Worm (Caenorhabditis elegans): ENCODE measurements around the gene haf-2.

haf-2 gene

ce11 chrII:7325063-7325480 lies 31.2 kb downstream of the haf-2 start:
- TF ChIP-seq ama-1 (optimal IDR thresholded peaks at IDR 0.05) = no peak
- TF ChIP-seq sea-1 (GFP tag; conservative IDR thresholded peaks at IDR 0.05) = no peak
- TF ChIP-seq flt-1 (GFP tag; IDR thresholded peaks at IDR 0.05) = no peak
- TF ChIP-seq ceh-13 (GFP tag; optimal IDR thresholded peaks at IDR 0.05) = no peak
- no peak for TF ChIP-seq pes-1 (GFP tag; IDR thresholded peaks at IDR 0.05)
- TF ChIP-seq hnd-1 (tag; optimal IDR thresholded peaks at IDR 0.05) = no peak
- no peak for TF ChIP-seq tbx-37 (GFP tag; conservative IDR thresholded peaks at IDR 0.05)
- TF ChIP-seq scrt-1 (GFP tag; IDR thresholded peaks at IDR 0.05) = no peak
- TF ChIP-seq aly-1 (tag; optimal IDR thresholded peaks at IDR 0.05) = no peak
- TF ChIP-seq B0310.2 (tag; optimal IDR thresholded peaks at IDR 0.05) = no peak
- TF ChIP-seq hmg-4 (GFP tag; optimal IDR thresholded peaks at IDR 0.05) = no peak
- no peak for TF ChIP-seq tbx-11 (GFP tag; IDR thresholded peaks at IDR 0.05)
- no peak for TF ChIP-seq F13C5.2 (tag; optimal IDR thresholded peaks at IDR 0.05)
- no peak for TF ChIP-seq ceh-36 (tag; optimal IDR thresholded peaks at IDR 0.05)
- TF ChIP-seq tra-4 (tag; optimal IDR thresholded peaks at IDR 0.05) = no peak

- no peak for TF ChIP-seq tbx-11 (GFP tag; IDR thresholded peaks at IDR 0.05)
- TF ChIP-seq sea-1 (GFP tag; conservative IDR thresholded peaks at IDR 0.05) = no peak
- no peak for TF ChIP-seq ceh-13 (GFP tag; optimal IDR thresholded peaks at IDR 0.05)
- no peak for TF ChIP-seq ceh-36 (tag; optimal IDR thresholded peaks at IDR 0.05)
- no peak for TF ChIP-seq hmg-4 (GFP tag; optimal IDR thresholded peaks at IDR 0.05)
- no peak for TF ChIP-seq tbx-37 (GFP tag; conservative IDR thresholded peaks at IDR 0.05)
- TF ChIP-seq hmbx-1 (tag; optimal IDR thresholded peaks at IDR 0.05) = no peak
- TF ChIP-seq B0310.2 (tag; optimal IDR thresholded peaks at IDR 0.05) = no peak
- TF ChIP-seq ets-7 (tag; optimal IDR thresholded peaks at IDR 0.05) = no peak
- no peak for TF ChIP-seq F13C5.2 (tag; optimal IDR thresholded peaks at IDR 0.05)
- TF ChIP-seq hnd-1 (tag; optimal IDR thresholded peaks at IDR 0.05) = no peak
- no peak for TF ChIP-seq flt-1 (GFP tag; IDR thresholded peaks at IDR 0.05)
- no peak for TF ChIP-seq tra-4 (tag; optimal IDR thresholded peaks at IDR 0.05)
- TF ChIP-seq pes-1 (GFP tag; IDR thresholded peaks at IDR 0.05) = no peak
- TF ChIP-seq scrt-1 (GFP tag; IDR thresholded peaks at IDR 0.05) = no peak
- TF ChIP-seq ama-1 (optimal IDR thresholded peaks at IDR 0.05) = no peak
- no peak for TF ChIP-seq aly-1 (tag; optimal IDR thresholded peaks at IDR 0.05)
Observed at ce11 chrII:7323925-7324324, 32.3 kb downstream of the haf-2 start, which contains the start of gene F21D12.3. Gene F21D12.3, minus strand, starts transcription at chrII:7324025.

ce11 chrII:7323317-7323716 lies 32.9 kb downstream of the haf-2 start:
- TF ChIP-seq hmg-4 (GFP tag; optimal IDR thresholded peaks at IDR 0.05) (no peak), hmbx-1 (tag; optimal IDR thresholded peaks at IDR 0.05) (no peak), tbx-11 (GFP tag; IDR thresholded peaks at IDR 0.05) (no peak), ets-7 (tag; optimal IDR thresholded peaks at IDR 0.05) (no peak), ama-1 (optimal IDR thresholded peaks at IDR 0.05) (no peak), hnd-1 (tag; optimal IDR thresholded peaks at IDR 0.05) (no peak), tbx-37 (GFP tag; conservative IDR thresholded peaks at IDR 0.05) (no peak), F13C5.2 (tag; optimal IDR thresholded peaks at IDR 0.05) (no peak), ceh-36 (tag; optimal IDR thresholded peaks at IDR 0.05) (no peak), pes-1 (GFP tag; IDR thresholded peaks at IDR 0.05) (no peak), sea-1 (GFP tag; conservative IDR thresholded peaks at IDR 0.05) (no peak), tra-4 (tag; optimal IDR thresholded peaks at IDR 0.05) (no peak), flt-1 (GFP tag; IDR thresholded peaks at IDR 0.05) (no peak), ceh-13 (GFP tag; optimal IDR thresholded peaks at IDR 0.05) (no peak), B0310.2 (tag; optimal IDR thresholded peaks at IDR 0.05) (no peak), scrt-1 (GFP tag; IDR thresholded peaks at IDR 0.05) (no peak), aly-1 (tag; optimal IDR thresholded peaks at IDR 0.05) (no peak)

ce11 chrII:7319471-7319870 lies 36.8 kb downstream of the haf-2 start:
- TF ChIP-seq tra-4 (tag; optimal IDR thresholded peaks at IDR 0.05) = no peak

- no peak for TF ChIP-seq hmbx-1 (tag; optimal IDR thresholded peaks at IDR 0.05)
- no peak for TF ChIP-seq B0310.2 (tag; optimal IDR thresholded peaks at IDR 0.05)
- TF ChIP-seq ets-7 (tag; optimal IDR thresholded peaks at IDR 0.05) = no peak
- no peak for TF ChIP-seq sea-1 (GFP tag; conservative IDR thresholded peaks at IDR 0.05)
- no peak for TF ChIP-seq hnd-1 (tag; optimal IDR thresholded peaks at IDR 0.05)
- no peak for TF ChIP-seq hmg-4 (GFP tag; optimal IDR thresholded peaks at IDR 0.05)
- no peak for TF ChIP-seq pes-1 (GFP tag; IDR thresholded peaks at IDR 0.05)
- no peak for TF ChIP-seq ceh-36 (tag; optimal IDR thresholded peaks at IDR 0.05)
- no peak for TF ChIP-seq scrt-1 (GFP tag; IDR thresholded peaks at IDR 0.05)
- no peak for TF ChIP-seq aly-1 (tag; optimal IDR thresholded peaks at IDR 0.05)
Observed at ce11 chrII:7317468-7317867, 38.8 kb downstream of the haf-2 start, which contains the start of gene F21D12.2. Gene F21D12.2, plus strand, starts transcription at chrII:7317768.

- TF ChIP-seq tbx-37 (GFP tag; conservative IDR thresholded peaks at IDR 0.05) (no peak), pes-1 (GFP tag; IDR thresholded peaks at IDR 0.05) (no peak), F13C5.2 (tag; optimal IDR thresholded peaks at IDR 0.05) (no peak), scrt-1 (GFP tag; IDR thresholded peaks at IDR 0.05) (no peak), tra-4 (tag; optimal IDR thresholded peaks at IDR 0.05) (no peak)
Observed at ce11 chrII:7314083-7314482, 42.1 kb downstream of the haf-2 start, which contains the start of gene F45E12.6. Gene F45E12.6, minus strand, starts transcription at chrII:7314183.

- TF ChIP-seq hmg-4 (GFP tag; optimal IDR thresholded peaks at IDR 0.05) (no peak), hnd-1 (tag; optimal IDR thresholded peaks at IDR 0.05) (no peak), scrt-1 (GFP tag; IDR thresholded peaks at IDR 0.05) (no peak), flt-1 (GFP tag; IDR thresholded peaks at IDR 0.05) (no peak), tbx-37 (GFP tag; conservative IDR thresholded peaks at IDR 0.05) (no peak), aly-1 (tag; optimal IDR thresholded peaks at IDR 0.05) (no peak), tra-4 (tag; optimal IDR thresholded peaks at IDR 0.05) (no peak), F13C5.2 (tag; optimal IDR thresholded peaks at IDR 0.05) (no peak), tbx-11 (GFP tag; IDR thresholded peaks at IDR 0.05) (no peak), B0310.2 (tag; optimal IDR thresholded peaks at IDR 0.05) (no peak), ama-1 (optimal IDR thresholded peaks at IDR 0.05) (no peak), ceh-36 (tag; optimal IDR thresholded peaks at IDR 0.05) (no peak)
Observed at ce11 chrII:7310023-7310422, 46.2 kb downstream of the haf-2 start, which contains the start of the genes F45E12.5 and cnep-1. Gene F45E12.5, minus strand, starts transcription at chrII:7310115. Gene cnep-1, plus strand, starts transcription at chrII:7310348.

- TF ChIP-seq aly-1 (tag; optimal IDR thresholded peaks at IDR 0.05) = no peak
- TF ChIP-seq sea-1 (GFP tag; conservative IDR thresholded peaks at IDR 0.05) = no peak
- no peak for TF ChIP-seq hmbx-1 (tag; optimal IDR thresholded peaks at IDR 0.05)
- TF ChIP-seq ama-1 (optimal IDR thresholded peaks at IDR 0.05) = no peak
- TF ChIP-seq hnd-1 (tag; optimal IDR thresholded peaks at IDR 0.05) = no peak
- no peak for TF ChIP-seq pes-1 (GFP tag; IDR thresholded peaks at IDR 0.05)
- no peak for TF ChIP-seq hmg-4 (GFP tag; optimal IDR thresholded peaks at IDR 0.05)
- no peak for TF ChIP-seq ets-7 (tag; optimal IDR thresholded peaks at IDR 0.05)
- TF ChIP-seq flt-1 (GFP tag; IDR thresholded peaks at IDR 0.05) = no peak
- TF ChIP-seq F13C5.2 (tag; optimal IDR thresholded peaks at IDR 0.05) = no peak
- no peak for TF ChIP-seq tbx-11 (GFP tag; IDR thresholded peaks at IDR 0.05)
- no peak for TF ChIP-seq tbx-37 (GFP tag; conservative IDR thresholded peaks at IDR 0.05)
- no peak for TF ChIP-seq tra-4 (tag; optimal IDR thresholded peaks at IDR 0.05)
- no peak for TF ChIP-seq scrt-1 (GFP tag; IDR thresholded peaks at IDR 0.05)
- TF ChIP-seq B0310.2 (tag; optimal IDR thresholded peaks at IDR 0.05) = no peak
Observed at ce11 chrII:7305558-7305957, 50.7 kb downstream of the haf-2 start, which contains the start of gene brf-1. Gene brf-1, plus strand, starts transcription at chrII:7305858.
